Worm (Caenorhabditis elegans): ENCODE measurements around the gene uev-2.

ce11 chrIII:5565699-5566098 lies 17.2 kb upstream of the uev-2 start:
- no peak for TF ChIP-seq him-1 (tag; optimal IDR thresholded peaks at IDR 0.05)
- TF ChIP-seq dao-5 (tag; optimal IDR thresholded peaks at IDR 0.05), result no peak
- TF ChIP-seq W03F9.2 (tag; optimal IDR thresholded peaks at IDR 0.05), result no peak

Data from whole organism, L4/young adult.